Fruit fly (Drosophila melanogaster): ENCODE results near the gene CG1647.

Gene CG1647

dm6 chr3R:28831626-28832267 lies 11.7 kb downstream of the CG1647 start, which contains the start of gene WASp (continued):
- peak; percentile 42 for TF ChIP-seq CG6683 (GFP tag; optimal IDR thresholded peaks at IDR 0.05)
- TF ChIP-seq gfzf (GFP tag; optimal IDR thresholded peaks at IDR 0.05) = peak; percentile 95
- peak; percentile 38 for TF ChIP-seq CG1602 (GFP tag; optimal IDR thresholded peaks at IDR 0.05)
- TF ChIP-seq grn (GFP tag; optimal IDR thresholded peaks at IDR 0.05) = no peak
- peak; percentile 78 for TF ChIP-seq zfh1 (GFP tag; IDR thresholded peaks at IDR 0.05)
- TF ChIP-seq HLH3B (GFP tag; IDR thresholded peaks at IDR 0.05) = peak; percentile 57
- TF ChIP-seq HmgZ (tag; optimal IDR thresholded peaks at IDR 0.05) = peak; percentile 86
- peak; percentile 59 for TF ChIP-seq run (tag; optimal IDR thresholded peaks at IDR 0.05)
- no peak for TF ChIP-seq fd64A (GFP tag; optimal IDR thresholded peaks at IDR 0.05)
- peak; percentile 59 for TF ChIP-seq CG10366 (GFP tag; IDR thresholded peaks at IDR 0.05)
- TF ChIP-seq so (GFP tag; IDR thresholded peaks at IDR 0.05) = peak; percentile 68; the same call in 1 of the 3 replicates
- TF ChIP-seq Doc3 (GFP tag; IDR thresholded peaks at IDR 0.05; ENCODE audit: partially characterized antibody) = no peak
- TF ChIP-seq CG2202 (tag; optimal IDR thresholded peaks at IDR 0.05) = peak; percentile 41
- TF ChIP-seq Trl (optimal IDR thresholded peaks at IDR 0.05) = no peak
- TF ChIP-seq Trl (GFP tag; optimal IDR thresholded peaks at IDR 0.05) = peak; percentile 87
- TF ChIP-seq CG14667 (GFP tag; IDR thresholded peaks at IDR 0.05) = peak; percentile 30; the same call in 1 of the 2 replicates
- no peak for TF ChIP-seq yki (optimal IDR thresholded peaks at IDR 0.05)
- peak; percentile 45 for TF ChIP-seq Hey (tag; optimal IDR thresholded peaks at IDR 0.05)
- TF ChIP-seq CG11723 (GFP tag; optimal IDR thresholded peaks at IDR 0.05) = no peak
- TF ChIP-seq sc (optimal IDR thresholded peaks at IDR 0.05) = no peak
- TF ChIP-seq sc (GFP tag; optimal IDR thresholded peaks at IDR 0.05) = peak; percentile 19
- no peak for TF ChIP-seq Dip2 (GFP tag; IDR thresholded peaks at IDR 0.05)
- no peak for TF ChIP-seq pan (optimal IDR thresholded peaks at IDR 0.05)
- peak in 1 of 2 experiments; percentile 65 for TF ChIP-seq pan (GFP tag; optimal IDR thresholded peaks at IDR 0.05 in 1 of 2, IDR thresholded peaks at IDR 0.05 in 1 of 2)
- TF ChIP-seq gcm (GFP tag; optimal IDR thresholded peaks at IDR 0.05) = no peak
- no peak for TF ChIP-seq gsb-n (tag; optimal IDR thresholded peaks at IDR 0.05)
- TF ChIP-seq CG10462 (GFP tag; optimal IDR thresholded peaks at IDR 0.05) = peak; percentile 36
- TF ChIP-seq Fer2 (tag; optimal IDR thresholded peaks at IDR 0.05) = peak; percentile 18
- peak; percentile 79 for TF ChIP-seq CG7271 (tag; optimal IDR thresholded peaks at IDR 0.05)
- TF ChIP-seq luna (GFP tag; optimal IDR thresholded peaks at IDR 0.05) = peak; percentile 73
- TF ChIP-seq Myb (GFP tag; optimal IDR thresholded peaks at IDR 0.05) = peak; percentile 91
- TF ChIP-seq pfk (GFP tag; optimal IDR thresholded peaks at IDR 0.05) = peak; percentile 14
- TF ChIP-seq CG12299 (tag; optimal IDR thresholded peaks at IDR 0.05) = peak; percentile 39
- no peak for TF ChIP-seq CG10565 (GFP tag; optimal IDR thresholded peaks at IDR 0.05)
- TF ChIP-seq CG33557 (GFP tag; optimal IDR thresholded peaks at IDR 0.05) = peak; percentile 46
- TF ChIP-seq hbn (GFP tag; IDR thresholded peaks at IDR 0.05; ENCODE audit: partially characterized antibody) = no peak
- peak; percentile 22; the same call in 1 of the 2 replicates for TF ChIP-seq seq (GFP tag; IDR thresholded peaks at IDR 0.05)
- no peak for TF ChIP-seq tio (GFP tag; optimal IDR thresholded peaks at IDR 0.05)
- no peak for TF ChIP-seq crol (GFP tag; IDR thresholded peaks at IDR 0.05)
- TF ChIP-seq Hr78 (GFP tag; optimal IDR thresholded peaks at IDR 0.05) = no peak
- no peak for TF ChIP-seq dimm (GFP tag; IDR thresholded peaks at IDR 0.05)
- TF ChIP-seq CG12219 (GFP tag; optimal IDR thresholded peaks at IDR 0.05) = peak; percentile 57
- peak; percentile 58 for TF ChIP-seq CG3407 (GFP tag; optimal IDR thresholded peaks at IDR 0.05)
- peak; percentile 85 for TF ChIP-seq CG13624 (GFP tag; optimal IDR thresholded peaks at IDR 0.05)
- peak; percentile 82 for TF ChIP-seq Side (GFP tag; optimal IDR thresholded peaks at IDR 0.05)
- TF ChIP-seq chif (GFP tag; optimal IDR thresholded peaks at IDR 0.05) = peak; percentile 54 to 75
- TF ChIP-seq CG3163 (GFP tag; optimal IDR thresholded peaks at IDR 0.05) = peak; percentile 70
- TF ChIP-seq Neu2 (GFP tag; optimal IDR thresholded peaks at IDR 0.05; ENCODE audit: borderline replicate concordance) = no peak
- TF ChIP-seq CG43689 (GFP tag; IDR thresholded peaks at IDR 0.05) = no peak; the same call in 1 of the 2 replicates
- TF ChIP-seq CG17361 (GFP tag; IDR thresholded peaks at IDR 0.05) = peak; percentile 72; the same call in 2 of the 3 replicates
- TF ChIP-seq vvl (GFP tag; IDR thresholded peaks at IDR 0.05) = peak; percentile 87
